Worm (Caenorhabditis elegans) whole organism, late embryonic: Measurements from ENCODE around the gene immp-2.

Experiments used
- F13H6.1 ChIP-seq: sonication (generic microtip); optimal IDR thresholded peaks from 2 replicates; lab custom pipeline; 2016; ENCODE audit warnings: missing genetic modification characterization, missing compliant biosample characterization
- ceh-34 ChIP-seq: sonication (generic microtip); optimal IDR thresholded peaks from 2 replicates; lab custom pipeline; 2016; ENCODE audit warnings: mild to moderate bottlenecking, missing genetic modification characterization, missing compliant biosample characterization
- fax-1 ChIP-seq: sonication (generic microtip); optimal IDR thresholded peaks from 2 replicates; lab custom pipeline; 2016; ENCODE audit warnings: missing genotype, missing genetic modification characterization, missing compliant biosample characterization
- fkh-10 ChIP-seq: fragments of 150-350 bp; optimal IDR thresholded peaks from 2 replicates; lab custom pipeline; 2014; ENCODE audit warnings: missing biosample characterization, missing genetic modification reagents, missing genetic modification characterization
- fkh-6 ChIP-seq: sonication (generic microtip); optimal IDR thresholded peaks from 2 replicates; lab custom pipeline; 2016; ENCODE audit warnings: missing genetic modification characterization, missing compliant biosample characterization
- madf-2 ChIP-seq: sonication (generic microtip); optimal IDR thresholded peaks from 2 replicates; lab custom pipeline; 2017; ENCODE audit warnings: missing genetic modification characterization, missing compliant biosample characterization

- TF ChIP-seq fax-1 (no peak), F13H6.1 (tag; lab: Kevin White, UChicago) (no peak), fkh-6 (no peak), fkh-10 (GFP tag; lab: Kevin White, UChicago) (no peak), madf-2 (tag; lab: Kevin White, UChicago) (no peak), ceh-34 (tag; lab: Kevin White, UChicago) (no peak)
Observed at ce11 chrIV:1046996-1047395, 41.3 kb upstream of the immp-2 start.
